Worm (Caenorhabditis elegans): ENCODE results near the gene irld-62.

- TF ChIP-seq lin-11 (tag; optimal IDR thresholded peaks at IDR 0.05) (no peak), ceh-82 (tag; optimal IDR thresholded peaks at IDR 0.05) (no peak), mab-5 (tag; optimal IDR thresholded peaks at IDR 0.05) (no peak), nhr-25 (tag; optimal IDR thresholded peaks at IDR 0.05) (no peak)
Observed at ce11 chrV:15306745-15307144, 4.1 kb upstream of the irld-62 start, which contains the start of gene T26H8.4.
